Worm (Caenorhabditis elegans) whole organism, young adult: ENCODE data around the gene F53B1.9.

ENCODE experiments used
- bed-1 ChIP-seq: fragments of 200-800 bp; sonication (Bioruptor generic); IDR thresholded peaks from 2 replicates; pipeline ENCODE4 v1.3.6; 2022; ENCODE audit warnings: missing genetic modification reagents, missing genetic modification characterization, missing compliant biosample characterization
- nfya-1 ChIP-seq: sonication (generic microtip); optimal IDR thresholded peaks from 2 replicates; lab custom pipeline; 2017; ENCODE audit warnings: antibody characterized with exemption, missing compliant biosample characterization, missing genetic modification characterization, borderline replicate concordance; ENCODE audit not compliant: insufficient read depth
- nhr-90 ChIP-seq: sonication (generic microtip); optimal IDR thresholded peaks from 2 replicates; lab custom pipeline; 2016; ENCODE audit warnings: missing genotype, mild to moderate bottlenecking, missing genetic modification characterization, missing compliant biosample characterization

- no peak for TF ChIP-seq bed-1 (GFP tag; lab: Robert Waterston, UW)
- TF ChIP-seq nhr-90 (tag; lab: Kevin White, UChicago), result no peak
- TF ChIP-seq nfya-1, result no peak
These were observed 44.8 kb upstream of the F53B1.9 start, which contains the start of gene F48B9.8 for ce11 chrX:2176361-2176880.
